Worm (Caenorhabditis elegans) whole organism, young adult: Measurements from ENCODE around the gene rab-39.

Experiments
- B0035.1 ChIP-seq: sonication (generic microtip); optimal IDR thresholded peaks from 2 replicates; lab custom pipeline; 2016; ENCODE audit warnings: missing genetic modification characterization, mild to moderate bottlenecking, missing compliant biosample characterization, missing genotype, missing genetic modification reagents
- B0261.1 ChIP-seq: sonication (generic microtip); optimal IDR thresholded peaks from 2 replicates; lab custom pipeline; 2016; ENCODE audit warnings: mild to moderate bottlenecking, missing genetic modification characterization, moderate library complexity, missing compliant biosample characterization
- D2030.7 ChIP-seq: fragments of 200-800 bp; sonication (Bioruptor generic); IDR thresholded peaks from 2 replicates; pipeline ENCODE4 v1.3.6; 2022; ENCODE audit warnings: missing genetic modification reagents, missing genetic modification characterization, missing compliant biosample characterization
- F49E8.2 ChIP-seq: sonication (generic microtip); optimal IDR thresholded peaks from 3 replicates; lab custom pipeline; 2017; ENCODE audit warnings: missing genetic modification characterization, mild to moderate bottlenecking, missing compliant biosample characterization, antibody characterized with exemption, moderate library complexity; ENCODE audit not compliant: insufficient read depth
- F55B11.4 ChIP-seq: sonication (generic microtip); optimal IDR thresholded peaks from 2 replicates; lab custom pipeline; 2016; ENCODE audit warnings: missing compliant biosample characterization, missing genetic modification characterization, borderline replicate concordance; ENCODE audit not compliant: insufficient read depth
- F57C9.4 ChIP-seq: sonication (generic microtip); optimal IDR thresholded peaks from 2 replicates; lab custom pipeline; 2017; ENCODE audit warnings: mild to moderate bottlenecking, missing genetic modification characterization, missing compliant biosample characterization
- K11D2.4 ChIP-seq: fragments of 200-800 bp; sonication (Bioruptor generic); IDR thresholded peaks from 2 replicates; pipeline ENCODE4 v1.3.6; 2022; ENCODE audit warnings: missing genetic modification reagents, missing genetic modification characterization, missing compliant biosample characterization
- K12H6.12 ChIP-seq: fragments of 200-800 bp; sonication (Bioruptor generic); optimal IDR thresholded peaks from 2 replicates; lab custom pipeline; 2018; ENCODE audit warnings: mild to moderate bottlenecking, missing genetic modification characterization, missing compliant biosample characterization
- Y53F4B.3 ChIP-seq: fragments of 200-800 bp; sonication (Bioruptor generic); IDR thresholded peaks from 2 replicates; pipeline ENCODE4 v1.3.6; 2022; ENCODE audit warnings: missing genetic modification reagents, missing genetic modification characterization, missing compliant biosample characterization
- Y53G8AR.9 ChIP-seq: fragments of 200-800 bp; sonication (Bioruptor generic); conservative IDR thresholded peaks from 2 replicates; pipeline ENCODE4 v1.3.6; 2022; ENCODE audit warnings: missing genetic modification reagents, missing genetic modification characterization, missing compliant biosample characterization
- Y56A3A.18 ChIP-seq: fragments of 200-800 bp; sonication (Bioruptor generic); IDR thresholded peaks from 2 replicates; pipeline ENCODE4 v1.3.6; 2022; ENCODE audit warnings: missing genetic modification reagents, missing genetic modification characterization, missing compliant biosample characterization
- ZK185.1 ChIP-seq: sonication (generic microtip); optimal IDR thresholded peaks from 2 replicates; lab custom pipeline; 2016; ENCODE audit warnings: mild to moderate bottlenecking, missing genetic modification characterization, missing compliant biosample characterization; ENCODE audit not compliant: poor library complexity, severe bottlenecking
- atf-7 ChIP-seq: sonication (generic microtip); optimal IDR thresholded peaks from 2 replicates; lab custom pipeline; 2017; ENCODE audit warnings: mild to moderate bottlenecking, missing genetic modification characterization, missing compliant biosample characterization
- athp-1 ChIP-seq: sonication (generic microtip); optimal IDR thresholded peaks from 2 replicates; lab custom pipeline; 2017; ENCODE audit warnings: mild to moderate bottlenecking, missing genetic modification characterization, missing compliant biosample characterization
- attf-6 ChIP-seq: fragments of 200-800 bp; sonication (Bioruptor generic); IDR thresholded peaks from 2 replicates; pipeline ENCODE4 v1.3.6; 2022; ENCODE audit warnings: missing genetic modification reagents, missing genetic modification characterization, missing compliant biosample characterization
- cebp-2 ChIP-seq: fragments of 200-800 bp; sonication (Bioruptor generic); IDR thresholded peaks from 2 replicates; pipeline ENCODE4 v1.3.6; 2022; ENCODE audit warnings: missing genetic modification characterization, missing compliant biosample characterization
- ceh-27 ChIP-seq: fragments of 200-800 bp; sonication (Bioruptor generic); optimal IDR thresholded peaks from 2 replicates; lab custom pipeline; 2018; ENCODE audit warnings: mild to moderate bottlenecking, missing genetic modification characterization, moderate library complexity, missing compliant biosample characterization
- ceh-58 ChIP-seq: fragments of 200-800 bp; sonication (Bioruptor generic); IDR thresholded peaks from 2 replicates; pipeline ENCODE4 v1.3.6; 2022; ENCODE audit warnings: missing genetic modification characterization, missing compliant biosample characterization
- ceh-79 ChIP-seq: sonication (generic microtip); optimal IDR thresholded peaks from 2 replicates; lab custom pipeline; 2017; ENCODE audit warnings: mild to moderate bottlenecking, missing genetic modification characterization, missing compliant biosample characterization
- die-1 ChIP-seq: sonication (generic microtip); optimal IDR thresholded peaks from 2 replicates; lab custom pipeline; 2016; ENCODE audit warnings: missing genotype, mild to moderate bottlenecking, missing genetic modification characterization, missing compliant biosample characterization
- dox-1 ChIP-seq: fragments of 200-800 bp; sonication (Bioruptor generic); IDR thresholded peaks from 2 replicates; pipeline ENCODE4 v1.3.6; 2022; ENCODE audit warnings: missing genetic modification reagents, missing genetic modification characterization, missing compliant biosample characterization
- dpl-1 ChIP-seq: fragments of 150-350 bp; optimal IDR thresholded peaks from 2 replicates; lab custom pipeline; 2014; ENCODE audit warnings: missing biosample characterization, missing genetic modification reagents, missing genetic modification characterization
- ets-4 ChIP-seq: fragments of 200-800 bp; sonication (Bioruptor generic); optimal IDR thresholded peaks from 2 replicates; lab custom pipeline; 2018; ENCODE audit warnings: mild to moderate bottlenecking, missing genetic modification characterization, missing compliant biosample characterization
- fkh-3 ChIP-seq: sonication (generic microtip); optimal IDR thresholded peaks from 2 replicates; lab custom pipeline; 2016; ENCODE audit warnings: mild to moderate bottlenecking, missing genetic modification characterization, missing compliant biosample characterization
- hmg-1.2 ChIP-seq: fragments of 200-800 bp; sonication (Bioruptor generic); IDR thresholded peaks from 2 replicates; pipeline ENCODE4 v1.3.6; 2022; ENCODE audit warnings: missing genetic modification reagents, missing genetic modification characterization, missing compliant biosample characterization
- hrde-1 ChIP-seq: sonication (generic microtip); optimal IDR thresholded peaks from 2 replicates; lab custom pipeline; 2016; ENCODE audit warnings: missing genetic modification characterization, mild to moderate bottlenecking, missing compliant biosample characterization, moderate library complexity, missing genotype, missing genetic modification reagents, borderline replicate concordance
- lin-40 ChIP-seq: sonication (generic microtip); optimal IDR thresholded peaks from 2 replicates; lab custom pipeline; 2016; ENCODE audit warnings: missing genetic modification characterization, mild to moderate bottlenecking, missing compliant biosample characterization, missing genotype, missing genetic modification reagents
- lin-54 ChIP-seq: fragments of 200-800 bp; sonication (Bioruptor generic); optimal IDR thresholded peaks from 2 replicates; lab custom pipeline; 2018; ENCODE audit warnings: mild to moderate bottlenecking, missing genetic modification characterization, missing compliant biosample characterization
- madf-10 ChIP-seq: sonication (generic microtip); optimal IDR thresholded peaks from 2 replicates; lab custom pipeline; 2016; ENCODE audit warnings: mild to moderate bottlenecking, missing genetic modification characterization, missing compliant biosample characterization
- madf-3 ChIP-seq: fragments of 200-800 bp; sonication (Bioruptor generic); IDR thresholded peaks from 2 replicates; pipeline ENCODE4 v1.3.6; 2022; ENCODE audit warnings: missing genetic modification reagents, missing genetic modification characterization, missing compliant biosample characterization
- madf-6 ChIP-seq: fragments of 200-800 bp; sonication (Bioruptor generic); IDR thresholded peaks from 2 replicates; pipeline ENCODE4 v1.3.6; 2022; ENCODE audit warnings: missing genetic modification reagents, missing genetic modification characterization, missing compliant biosample characterization
- mcd-1 ChIP-seq: fragments of 200-800 bp; sonication (Bioruptor generic); IDR thresholded peaks from 2 replicates; pipeline ENCODE4 v1.3.6; 2022; ENCODE audit warnings: missing genetic modification reagents, missing genetic modification characterization, missing compliant biosample characterization
- mxl-1 ChIP-seq: sonication (generic microtip); optimal IDR thresholded peaks from 2 replicates; lab custom pipeline; 2016; ENCODE audit warnings: missing genetic modification characterization, missing compliant biosample characterization
- nfya-1 ChIP-seq: sonication (generic microtip); optimal IDR thresholded peaks from 2 replicates; lab custom pipeline; 2017; ENCODE audit warnings: antibody characterized with exemption, missing compliant biosample characterization, missing genetic modification characterization, borderline replicate concordance; ENCODE audit not compliant: insufficient read depth
- snpc-1.3 ChIP-seq: sonication (generic microtip); optimal IDR thresholded peaks from 2 replicates; lab custom pipeline; 2017; ENCODE audit warnings: missing genetic modification characterization, mild to moderate bottlenecking, missing compliant biosample characterization, antibody characterized with exemption, moderate library complexity, missing genotype, missing genetic modification reagents; ENCODE audit not compliant: insufficient read depth
- snpc-3.4 ChIP-seq: sonication (generic microtip); optimal IDR thresholded peaks from 2 replicates; lab custom pipeline; 2017; ENCODE audit warnings: missing genetic modification characterization, mild to moderate bottlenecking, missing compliant biosample characterization, antibody characterized with exemption, moderate library complexity, missing genotype, missing genetic modification reagents
- snpc-4 ChIP-seq, 5 experiments: fragments of 150-350 bp in 1 of 5; sonication (generic microtip) in 4 of 5; optimal IDR thresholded peaks; 2 replicates each; lab custom pipeline; 2014 to 2018; ENCODE audit warnings: missing genetic modification characterization in 5 of 5, missing biosample characterization in 3 of 5, antibody characterized with exemption in 2 of 5, mild to moderate bottlenecking in 2 of 5, missing compliant biosample characterization in 2 of 5, missing genotype in 2 of 5, moderate library complexity in 2 of 5, missing genetic modification reagents in 1 of 5
- somi-1 ChIP-seq: fragments of 200-800 bp; sonication (Bioruptor generic); optimal IDR thresholded peaks from 2 replicates; lab custom pipeline; 2018; ENCODE audit warnings: mild to moderate bottlenecking, missing genetic modification characterization, missing compliant biosample characterization
- tlf-1 ChIP-seq: fragments of 200-800 bp; sonication (Bioruptor generic); optimal IDR thresholded peaks from 2 replicates; lab custom pipeline; 2018; ENCODE audit warnings: mild to moderate bottlenecking, missing genetic modification characterization, missing compliant biosample characterization
- xnd-1 ChIP-seq: sonication (generic microtip); optimal IDR thresholded peaks from 2 replicates; lab custom pipeline; 2016; ENCODE audit warnings: missing genotype, missing genetic modification reagents, missing genetic modification characterization, missing compliant biosample characterization
- ztf-18 ChIP-seq: sonication (generic microtip); optimal IDR thresholded peaks from 2 replicates; lab custom pipeline; 2016; ENCODE audit warnings: missing genotype, mild to moderate bottlenecking, missing genetic modification characterization, missing compliant biosample characterization
- ztf-25 ChIP-seq: fragments of 200-800 bp; sonication (Bioruptor generic); IDR thresholded peaks from 2 replicates; pipeline ENCODE4 v1.3.6; 2022; ENCODE audit warnings: missing genetic modification reagents, missing genetic modification characterization, missing compliant biosample characterization
- ztf-6 ChIP-seq: fragments of 200-800 bp; sonication (Bioruptor generic); IDR thresholded peaks from 2 replicates; pipeline ENCODE4 v1.3.6; 2022; ENCODE audit warnings: missing genetic modification reagents, missing genetic modification characterization, missing compliant biosample characterization

rab-39 gene

DNA sequence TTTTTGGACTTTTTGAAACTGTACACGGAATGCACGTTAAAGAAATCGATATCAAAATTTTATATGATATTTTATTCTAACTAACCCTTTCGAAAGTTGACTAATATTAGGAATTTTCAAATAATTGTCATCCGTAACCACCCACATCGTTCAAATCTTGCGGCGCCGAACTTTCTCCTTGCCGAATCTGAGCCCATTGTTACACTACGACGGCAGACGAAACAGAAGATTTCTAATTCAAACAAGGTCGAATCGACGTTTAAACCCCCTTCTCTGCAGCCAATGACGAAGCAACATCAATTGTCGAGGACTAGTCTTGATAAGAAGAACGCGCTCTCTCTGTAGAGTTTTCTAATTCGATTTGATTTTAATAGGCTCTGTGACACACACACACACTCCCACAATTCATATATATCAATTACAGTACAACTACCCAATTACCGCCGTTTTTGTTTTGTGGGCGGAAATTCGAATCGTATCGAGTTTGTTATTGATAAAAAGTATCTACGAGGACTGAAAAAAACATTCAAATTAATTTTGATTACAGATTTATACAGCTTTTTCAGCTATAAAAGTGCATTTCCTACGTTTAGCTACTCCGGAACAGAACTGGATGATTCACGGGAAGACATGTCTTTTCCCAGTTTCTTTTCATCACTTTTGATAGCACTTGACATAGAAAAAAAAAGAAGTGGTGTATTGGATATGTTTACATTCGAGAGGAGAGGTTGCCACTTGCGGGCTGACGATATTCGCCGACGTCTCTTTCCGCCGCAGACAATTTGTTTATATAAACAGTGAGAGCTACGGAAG lies 38.2 kb downstream of the rab-39 start (continued):
- no peak for TF ChIP-seq mcd-1 (GFP tag; lab: Robert Waterston, UW)
- TF ChIP-seq ztf-25 (GFP tag; lab: Robert Waterston, UW) = no peak
- no peak for TF ChIP-seq F57C9.4
- TF ChIP-seq mxl-1 (tag; lab: Kevin White, UChicago) = no peak
- no peak for TF ChIP-seq madf-6
- TF ChIP-seq ceh-58 = no peak
- peak; percentile 38; the same call in 1 of the 2 replicates for TF ChIP-seq Y56A3A.18 (GFP tag; lab: Robert Waterston, UW)
- TF ChIP-seq ceh-79 (tag; lab: Kevin White, UChicago) = no peak
- peak; percentile 64 for TF ChIP-seq madf-10 (tag; lab: Kevin White, UChicago)
- TF ChIP-seq xnd-1 (tag; lab: Kevin White, UChicago) = no peak

DNA sequence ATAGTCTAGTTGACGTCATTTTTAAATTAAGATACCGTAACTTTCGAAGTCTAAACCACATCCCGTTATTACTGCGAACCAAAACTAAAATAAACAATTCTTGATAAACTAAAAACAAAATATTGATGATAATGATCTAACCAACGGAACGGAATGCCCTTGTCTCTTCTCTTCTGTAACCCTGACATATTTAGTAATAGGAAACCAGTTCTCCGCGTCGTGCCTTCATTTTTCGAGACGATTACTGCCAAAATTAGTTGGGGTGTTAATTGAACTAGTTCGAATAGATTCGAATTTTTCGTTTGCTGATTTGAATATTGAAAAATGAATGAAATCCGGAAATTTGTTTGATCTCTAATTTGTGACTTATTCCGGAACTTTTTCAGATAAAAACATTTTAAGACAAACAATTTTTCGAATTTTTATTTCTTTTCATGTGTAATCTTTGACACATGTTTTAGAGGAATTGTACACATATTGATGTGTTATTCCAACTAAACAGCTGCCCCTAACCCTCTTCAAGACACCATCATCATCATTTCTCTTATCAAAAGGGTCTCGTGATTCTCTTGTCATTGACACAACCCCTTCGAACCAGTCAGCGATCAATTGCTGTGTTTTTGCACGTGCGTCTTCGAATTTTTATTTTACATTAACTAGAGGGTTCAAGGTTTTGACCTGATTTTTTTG lies 38.9 kb downstream of the rab-39 start:
- TF ChIP-seq die-1 (no peak), madf-3 (GFP tag; lab: Robert Waterston, UW) (no peak), tlf-1 (GFP tag; lab: Kevin White, UChicago) (peak; percentile 41), athp-1 (tag; lab: Kevin White, UChicago) (no peak), hrde-1 (tag; lab: Kevin White, UChicago) (no peak), B0261.1 (no peak), nfya-1 (tag; lab: Kevin White, UChicago) (no peak), snpc-1.3 (tag; lab: Kevin White, UChicago) (no peak), dpl-1 (no peak), D2030.7 (GFP tag; lab: Robert Waterston, UW) (no peak), xnd-1 (tag; lab: Kevin White, UChicago) (no peak), somi-1 (peak; percentile 68), hmg-1.2 (no peak), ceh-27 (GFP tag; lab: Kevin White, UChicago) (peak; percentile 8), snpc-4 (GFP tag; optimal IDR thresholded peaks at IDR 0.05; lab: Kevin White, UChicago) (no peak), snpc-4 (tag; optimal IDR thresholded peaks at IDR 0.05; lab: Kevin White, UChicago) (peak in 3 of 4 experiments; percentile 16 to 40 (median 23)), mcd-1 (GFP tag; lab: Robert Waterston, UW) (no peak), F57C9.4 (no peak), lin-40 (tag; lab: Kevin White, UChicago) (peak; percentile 42), fkh-3 (tag; lab: Kevin White, UChicago) (no peak), ztf-6 (no peak), B0035.1 (tag; lab: Kevin White, UChicago) (no peak), cebp-2 (GFP tag; lab: Robert Waterston, UW) (no peak), Y53G8AR.9 (peak; percentile 21; the same call in 1 of the 2 replicates), attf-6 (GFP tag; lab: Robert Waterston, UW) (no peak), F49E8.2 (tag; lab: Kevin White, UChicago) (no peak), lin-54 (GFP tag; lab: Kevin White, UChicago) (peak; percentile 44), Y53F4B.3 (GFP tag; lab: Robert Waterston, UW) (no peak), K12H6.12 (no peak), dox-1 (GFP tag; lab: Robert Waterston, UW) (0 out of 2 replicates have a peak, but pooled peaks have one; percentile 33), K11D2.4 (GFP tag; lab: Robert Waterston, UW) (peak; percentile 28; the same call in 1 of the 2 replicates), ets-4 (GFP tag; lab: Kevin White, UChicago) (peak; percentile 39), snpc-3.4 (tag; lab: Kevin White, UChicago) (no peak), F55B11.4 (tag; lab: Kevin White, UChicago) (no peak), ztf-18 (no peak), ZK185.1 (tag; lab: Kevin White, UChicago) (no peak), atf-7 (tag; lab: Kevin White, UChicago) (peak; percentile 79)
